Fruit fly (Drosophila melanogaster): Measurements from ENCODE around the gene Roc1a.

Roc1a gene

DNA sequence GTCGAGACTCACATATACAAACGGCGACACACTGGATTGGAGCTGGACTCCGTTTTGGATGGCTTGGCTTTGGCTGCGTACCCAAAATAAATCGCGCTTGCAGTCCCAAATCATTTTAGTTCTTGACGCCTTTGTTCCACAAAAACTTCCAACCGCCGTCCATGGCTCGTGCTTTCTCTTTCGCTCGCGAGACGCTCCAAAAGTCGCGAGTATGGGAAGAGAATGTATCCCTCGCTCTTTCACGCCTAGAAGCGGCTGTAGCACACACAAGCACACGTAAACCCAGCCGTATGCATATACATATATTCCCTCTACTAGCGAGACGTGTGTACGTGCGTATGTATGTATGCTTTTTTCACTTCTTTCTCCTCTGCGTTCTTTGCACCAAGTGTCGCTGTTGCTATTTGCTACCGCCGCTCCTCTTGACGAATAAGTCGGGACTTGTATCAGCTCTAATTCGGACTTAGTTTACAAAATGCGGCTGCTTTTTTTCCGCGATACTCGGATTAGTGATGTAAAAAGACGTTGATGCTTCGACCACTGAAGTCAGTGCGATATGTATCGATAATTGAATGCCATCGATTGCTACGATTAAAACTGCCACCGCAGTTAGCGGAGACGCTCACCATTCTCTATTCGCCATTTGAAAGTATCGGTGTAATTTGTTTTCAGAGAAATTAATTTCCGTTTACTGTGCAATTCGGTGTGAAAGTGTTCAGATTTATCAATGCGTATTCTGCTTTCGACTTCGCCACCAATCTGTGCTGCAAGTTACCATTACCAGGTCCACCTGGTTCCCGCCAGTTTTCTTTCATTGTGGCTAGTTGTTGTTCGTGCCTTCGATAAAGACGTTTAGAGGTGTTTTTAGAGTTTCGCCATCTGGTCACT lies 8.6 kb downstream of the Roc1a start, which contains the start of the genes Hmt4-20 and SkpA (continued):
- TF ChIP-seq ken (GFP tag; IDR thresholded peaks at IDR 0.05) (0 out of 3 replicates have a peak, but pooled peaks have one; percentile 16), CG4282 (GFP tag; optimal IDR thresholded peaks at IDR 0.05) (no peak), Oaz (GFP tag; IDR thresholded peaks at IDR 0.05) (no peak), vfl (GFP tag; optimal IDR thresholded peaks at IDR 0.05) (no peak), hbn (GFP tag; IDR thresholded peaks at IDR 0.05; ENCODE audit: partially characterized antibody) (peak; percentile 79), yki (optimal IDR thresholded peaks at IDR 0.05) (peak; percentile 3), CG7928 (GFP tag; optimal IDR thresholded peaks at IDR 0.05) (no peak), caup (GFP tag; optimal IDR thresholded peaks at IDR 0.05; ENCODE audit: severe bottlenecking) (no peak), zf30C (GFP tag; optimal IDR thresholded peaks at IDR 0.05) (no peak), CG3838 (GFP tag; optimal IDR thresholded peaks at IDR 0.05) (no peak), CG10654 (GFP tag; optimal IDR thresholded peaks at IDR 0.05) (no peak), gro (GFP tag; optimal IDR thresholded peaks at IDR 0.05) (no peak), CG7372 (GFP tag; IDR thresholded peaks at IDR 0.05) (no peak), CG12236 (GFP tag; optimal IDR thresholded peaks at IDR 0.05) (no peak), CG9727 (GFP tag; optimal IDR thresholded peaks at IDR 0.05) (peak; percentile 5), bbx (GFP tag; IDR thresholded peaks at IDR 0.05; ENCODE audit: partially characterized antibody) (peak; percentile 91), Sox100B (GFP tag; optimal IDR thresholded peaks at IDR 0.05) (no peak), Scr (GFP tag; IDR thresholded peaks at IDR 0.05; ENCODE audit: partially characterized antibody) (peak; percentile 92), CG11560 (tag; IDR thresholded peaks at IDR 0.05) (peak; percentile 59; the same call in 2 of the 3 replicates), ewg (GFP tag; optimal IDR thresholded peaks at IDR 0.05) (peak; percentile 14), tup (GFP tag; optimal IDR thresholded peaks at IDR 0.05) (no peak), nom (GFP tag; optimal IDR thresholded peaks at IDR 0.05) (no peak), dan (GFP tag; IDR thresholded peaks at IDR 0.05) (no peak), Dref (GFP tag; IDR thresholded peaks at IDR 0.05) (peak; percentile 90), CG2875 (GFP tag; optimal IDR thresholded peaks at IDR 0.05) (no peak), Trl (optimal IDR thresholded peaks at IDR 0.05) (peak in 1 of 2 experiments; percentile 30), Trl (GFP tag; optimal IDR thresholded peaks at IDR 0.05) (no peak), ac (GFP tag; optimal IDR thresholded peaks at IDR 0.05) (no peak), CG17802 (tag; optimal IDR thresholded peaks at IDR 0.05) (no peak), nerfin-1 (tag; optimal IDR thresholded peaks at IDR 0.05) (no peak), Blimp-1 (GFP tag; optimal IDR thresholded peaks at IDR 0.05) (no peak), ind (GFP tag; optimal IDR thresholded peaks at IDR 0.05) (no peak), Mes4 (GFP tag; optimal IDR thresholded peaks at IDR 0.05) (no peak), Gug (GFP tag; IDR thresholded peaks at IDR 0.05) (peak; percentile 15; the same call in 1 of the 4 replicates), tx (GFP tag; optimal IDR thresholded peaks at IDR 0.05) (no peak), ash1 (GFP tag; optimal IDR thresholded peaks at IDR 0.05) (no peak), CG15073 (GFP tag; optimal IDR thresholded peaks at IDR 0.05) (no peak), CG12155 (GFP tag; optimal IDR thresholded peaks at IDR 0.05) (peak; percentile 18), C15 (GFP tag; IDR thresholded peaks at IDR 0.05) (no peak), CG10321 (GFP tag; IDR thresholded peaks at IDR 0.05) (peak; percentile 52; the same call in 1 of the 2 replicates), twi (tag; optimal IDR thresholded peaks at IDR 0.05) (no peak), mam (GFP tag; optimal IDR thresholded peaks at IDR 0.05) (peak; percentile 15), sens (GFP tag) (peak; percentile 79), MBD-R2 (GFP tag; IDR thresholded peaks at IDR 0.05) (no peak), CG4820 (GFP tag; optimal IDR thresholded peaks at IDR 0.05) (no peak), CG3163 (GFP tag; optimal IDR thresholded peaks at IDR 0.05) (peak; percentile 19), CG1602 (GFP tag; optimal IDR thresholded peaks at IDR 0.05) (no peak), CG31224 (GFP tag; IDR thresholded peaks at IDR 0.05) (no peak), br (optimal IDR thresholded peaks at IDR 0.05) (no peak), phol (tag; optimal IDR thresholded peaks at IDR 0.05) (peak; percentile 87), CG18476 (GFP tag; optimal IDR thresholded peaks at IDR 0.05) (no peak)
